Fruit fly (Drosophila melanogaster) whole organism, embryonic: ENCODE data around the gene Pvr.

Experiments
- Adf1 ChIP-seq: fragments of 200-800 bp; sonication (Bioruptor generic); IDR thresholded peaks from 2 replicates; pipeline ENCODE4 v1.3.6; 2022; ENCODE audit warnings: missing biosample characterization, missing genetic modification characterization
- Bgb ChIP-seq: fragments of 200-800 bp; sonication (Bioruptor generic); IDR thresholded peaks from 2 replicates; pipeline ENCODE4 v1.3.6; 2022; ENCODE audit warnings: missing biosample characterization, missing genetic modification characterization; ENCODE audit not compliant: partially characterized antibody
- BtbVII ChIP-seq: fragments of 200-800 bp; sonication (Bioruptor generic); optimal IDR thresholded peaks from 3 replicates; lab custom pipeline; 2017; ENCODE audit warnings: missing biosample characterization, mild to moderate bottlenecking, missing genetic modification characterization
- CG10209 ChIP-seq: fragments of 200-800 bp; sonication (Bioruptor generic); optimal IDR thresholded peaks from 3 replicates; lab custom pipeline; 2017; ENCODE audit warnings: missing biosample characterization, mild to moderate bottlenecking, missing genetic modification characterization, missing genetic modification reagents
- CG10267 ChIP-seq: fragments of 200-800 bp; sonication (Bioruptor generic); optimal IDR thresholded peaks from 2 replicates; lab custom pipeline; 2018; ENCODE audit warnings: missing biosample characterization, mild to moderate bottlenecking, missing genetic modification characterization, moderate library complexity
- CG12236 ChIP-seq: fragments of 200-800 bp; sonication (Bioruptor generic); optimal IDR thresholded peaks from 2 replicates; lab custom pipeline; 2016; ENCODE audit warnings: missing biosample characterization, missing genetic modification characterization
- CG12744 ChIP-seq: fragments of 200-800 bp; sonication (Bioruptor generic); optimal IDR thresholded peaks from 2 replicates; lab custom pipeline; 2016; ENCODE audit warnings: missing biosample characterization, missing genetic modification characterization
- CG12942 ChIP-seq: fragments of 200-800 bp; sonication (Bioruptor generic); optimal IDR thresholded peaks from 3 replicates; lab custom pipeline; 2016; ENCODE audit warnings: missing biosample characterization, missing genetic modification characterization
- CG13287 ChIP-seq: fragments of 200-800 bp; sonication (Bioruptor generic); IDR thresholded peaks from 2 replicates; pipeline ENCODE4 v1.3.6; 2022; ENCODE audit warnings: missing biosample characterization, missing genetic modification characterization; ENCODE audit not compliant: partially characterized antibody
- CG14710 ChIP-seq: fragments of 200-800 bp; sonication (Bioruptor generic); optimal IDR thresholded peaks from 3 replicates; lab custom pipeline; 2019; ENCODE audit warnings: missing biosample characterization, mild to moderate bottlenecking, missing genetic modification characterization, moderate library complexity
- CG14860 ChIP-seq: fragments of 200-800 bp; sonication (Bioruptor generic); IDR thresholded peaks from 3 replicates; pipeline ENCODE4 v1.3.6; 2022; ENCODE audit warnings: missing biosample characterization, missing genetic modification characterization; ENCODE audit not compliant: partially characterized antibody
- CG15269 ChIP-seq: fragments of 200-800 bp; sonication (Bioruptor generic); optimal IDR thresholded peaks from 2 replicates; lab custom pipeline; 2018; ENCODE audit warnings: missing biosample characterization, mild to moderate bottlenecking, missing genetic modification characterization, moderate library complexity
- CG15479 ChIP-seq: fragments of 200-800 bp; sonication (Bioruptor generic); optimal IDR thresholded peaks from 3 replicates; lab custom pipeline; 2019; ENCODE audit warnings: missing biosample characterization, mild to moderate bottlenecking, missing genetic modification characterization, moderate library complexity
- CG15514 ChIP-seq: fragments of 200-800 bp; sonication (Bioruptor generic); optimal IDR thresholded peaks from 3 replicates; lab custom pipeline; 2017; ENCODE audit warnings: missing biosample characterization, missing genetic modification characterization, mild to moderate bottlenecking, moderate library complexity, missing genetic modification reagents
- CG15601 ChIP-seq: fragments of 200-800 bp; sonication (Bioruptor generic); optimal IDR thresholded peaks from 3 replicates; lab custom pipeline; 2019; ENCODE audit warnings: missing biosample characterization, mild to moderate bottlenecking, missing genetic modification characterization, moderate library complexity
- CG18011 ChIP-seq: fragments of 200-800 bp; sonication (Bioruptor generic); optimal IDR thresholded peaks from 2 replicates; lab custom pipeline; 2017; ENCODE audit warnings: missing biosample characterization, missing genetic modification characterization, mild to moderate bottlenecking, moderate library complexity, missing genotype
- CG3163 ChIP-seq: fragments of 200-800 bp; sonication (Bioruptor generic); optimal IDR thresholded peaks from 3 replicates; lab custom pipeline; 2016; ENCODE audit warnings: missing biosample characterization, missing genetic modification characterization
- CG33213 ChIP-seq: fragments of 200-800 bp; sonication (Bioruptor generic); optimal IDR thresholded peaks from 3 replicates; lab custom pipeline; 2016; ENCODE audit warnings: missing biosample characterization, missing genetic modification characterization
- CG33557 ChIP-seq: fragments of 200-800 bp; sonication (Bioruptor generic); optimal IDR thresholded peaks from 2 replicates; lab custom pipeline; 2019; ENCODE audit warnings: missing biosample characterization, mild to moderate bottlenecking, missing genetic modification characterization, moderate library complexity
- CG3726 ChIP-seq: fragments of 200-800 bp; sonication (Bioruptor generic); IDR thresholded peaks from 3 replicates; pipeline ENCODE4, ENCODE4 v1.3.6; 2022; ENCODE audit warnings: missing biosample characterization, missing genetic modification characterization
- CG4820 ChIP-seq: fragments of 200-800 bp; sonication (Bioruptor generic); optimal IDR thresholded peaks from 3 replicates; lab custom pipeline; 2016; ENCODE audit warnings: missing biosample characterization, missing genetic modification characterization
- CG4854 ChIP-seq: fragments of 200-800 bp; sonication (Bioruptor generic); optimal IDR thresholded peaks from 2 replicates; lab custom pipeline; 2016; ENCODE audit warnings: missing biosample characterization, missing genetic modification characterization, inconsistent platforms
- CG6791 ChIP-seq: fragments of 200-800 bp; sonication (Bioruptor generic); IDR thresholded peaks from 3 replicates; pipeline ENCODE4 v1.3.6; 2022; ENCODE audit warnings: missing biosample characterization, missing genetic modification characterization; ENCODE audit not compliant: partially characterized antibody
- CG9876 ChIP-seq: fragments of 200-800 bp; sonication (Bioruptor generic); optimal IDR thresholded peaks from 2 replicates; lab custom pipeline; 2016; ENCODE audit warnings: missing biosample characterization, missing genetic modification characterization
- Dad ChIP-seq: fragments of 200-800 bp; sonication (Bioruptor generic); optimal IDR thresholded peaks from 3 replicates; lab custom pipeline; 2016; ENCODE audit warnings: missing biosample characterization, missing genetic modification characterization
- Dbx ChIP-seq: fragments of 200-800 bp; sonication (Bioruptor generic); IDR thresholded peaks from 3 replicates; pipeline ENCODE4 v1.3.6; 2022; ENCODE audit warnings: missing biosample characterization, missing genetic modification characterization
- Jarid2 ChIP-seq: fragments of 200-800 bp; sonication (Bioruptor generic); optimal IDR thresholded peaks from 3 replicates; lab custom pipeline; 2017; ENCODE audit warnings: mild to moderate bottlenecking, missing biosample characterization, missing genetic modification reagents, missing genetic modification characterization
- Rfx ChIP-seq: fragments of 200-800 bp; sonication (Bioruptor generic); IDR thresholded peaks from 2 replicates; pipeline ENCODE4 v1.3.6; 2022; ENCODE audit warnings: missing biosample characterization, missing genetic modification characterization
- Rx ChIP-seq: fragments of 200-800 bp; sonication (Bioruptor generic); IDR thresholded peaks from 2 replicates; pipeline ENCODE4 v1.3.6; 2022; ENCODE audit warnings: missing biosample characterization, missing genetic modification characterization
- Scr ChIP-seq: fragments of 200-800 bp; sonication (Bioruptor generic); IDR thresholded peaks from 2 replicates; pipeline ENCODE4 v1.3.6; 2022; ENCODE audit warnings: missing biosample characterization, missing genetic modification characterization; ENCODE audit not compliant: partially characterized antibody
- Sin3A ChIP-seq: fragments of >200 bp; optimal IDR thresholded peaks from 2 replicates; lab custom pipeline; 2018
- Stat92E ChIP-seq, 3 experiments: fragments of >200 bp in 2 of 3; fragments of 200-800 bp in 1 of 3; sonication (Bioruptor generic) in 1 of 3; optimal IDR thresholded peaks; 2 replicates each; lab custom pipeline; 2017 to 2019; ENCODE audit warnings: missing biosample characterization in 3 of 3, missing genetic modification characterization in 3 of 3, mild to moderate bottlenecking in 1 of 3, moderate library complexity in 1 of 3
- bab2 ChIP-seq: fragments of 200-800 bp; sonication (Bioruptor generic); optimal IDR thresholded peaks from 2 replicates; lab custom pipeline; 2016; ENCODE audit warnings: missing biosample characterization, missing genetic modification characterization
- chm ChIP-seq: fragments of 200-800 bp; sonication (Bioruptor generic); IDR thresholded peaks from 2 replicates; pipeline ENCODE4 v1.3.6; 2022; ENCODE audit warnings: missing biosample characterization, missing genetic modification characterization
- ci ChIP-seq: fragments of 200-800 bp; sonication (Bioruptor generic); IDR thresholded peaks from 3 replicates; pipeline ENCODE4 v1.3.6; 2022; ENCODE audit warnings: missing biosample characterization, missing genetic modification characterization
- gfzf ChIP-seq: fragments of 200-800 bp; sonication (Bioruptor generic); optimal IDR thresholded peaks from 2 replicates; lab custom pipeline; 2016; ENCODE audit warnings: missing biosample characterization, mild to moderate bottlenecking, missing genetic modification characterization, moderate library complexity
- hb ChIP-seq: fragments of 200-800 bp; sonication (Bioruptor generic); IDR thresholded peaks from 3 replicates; pipeline ENCODE4 v1.3.6; 2022; ENCODE audit warnings: missing biosample characterization, missing genetic modification characterization; ENCODE audit not compliant: partially characterized antibody
- hbn ChIP-seq: fragments of 200-800 bp; sonication (Bioruptor generic); IDR thresholded peaks from 2 replicates; pipeline ENCODE4 v1.3.6; 2022; ENCODE audit warnings: missing biosample characterization, missing genetic modification characterization; ENCODE audit not compliant: partially characterized antibody
- hkb ChIP-seq, 2 experiments: fragments of 200-800 bp in 1 of 2; fragments of >200 bp in 1 of 2; sonication (Bioruptor generic) in 1 of 2; IDR thresholded peaks in 1 of 2; optimal IDR thresholded peaks in 1 of 2; 2 replicates each; pipeline versions ENCODE4 v1.3.6 to Lab custom; 2017 to 2022; ENCODE audit warnings: missing biosample characterization in 1 of 2, missing genetic modification characterization in 1 of 2
- lbe ChIP-seq: fragments of 200-800 bp; sonication (Bioruptor generic); optimal IDR thresholded peaks from 2 replicates; lab custom pipeline; 2016; ENCODE audit warnings: missing biosample characterization, mild to moderate bottlenecking, missing genetic modification characterization
- lilli ChIP-seq: fragments of 200-800 bp; sonication (Bioruptor generic); optimal IDR thresholded peaks from 3 replicates; lab custom pipeline; 2016; ENCODE audit warnings: missing biosample characterization, missing genetic modification characterization
- nerfin-2 ChIP-seq: fragments of 200-800 bp; sonication (Bioruptor generic); IDR thresholded peaks from 2 replicates; pipeline ENCODE4 v1.3.6; 2022; ENCODE audit warnings: missing biosample characterization, missing genetic modification characterization; ENCODE audit not compliant: partially characterized antibody
- otp ChIP-seq: fragments of 200-800 bp; sonication (Bioruptor generic); IDR thresholded peaks from 3 replicates; pipeline ENCODE4, ENCODE4 v1.3.6; 2022; ENCODE audit warnings: missing biosample characterization, missing genetic modification characterization
- row ChIP-seq: fragments of 200-800 bp; sonication (Bioruptor generic); IDR thresholded peaks from 3 replicates; pipeline ENCODE4 v1.3.6; 2022; ENCODE audit warnings: missing biosample characterization, missing genetic modification characterization
- sna ChIP-seq: fragments of 200-800 bp; sonication (Bioruptor generic); IDR thresholded peaks from 2 replicates; pipeline ENCODE4 v1.3.6; 2022; ENCODE audit warnings: missing biosample characterization, missing genetic modification characterization; ENCODE audit not compliant: partially characterized antibody
- stwl ChIP-seq: fragments of 200-800 bp; sonication (Bioruptor generic); optimal IDR thresholded peaks from 3 replicates; lab custom pipeline; 2018; ENCODE audit warnings: missing biosample characterization, mild to moderate bottlenecking, missing genetic modification characterization, moderate library complexity
- unc-4 ChIP-seq: fragments of 200-800 bp; sonication (Bioruptor generic); IDR thresholded peaks from 2 replicates; pipeline ENCODE4 v1.3.6; 2022; ENCODE audit warnings: missing biosample characterization, missing genetic modification characterization; ENCODE audit not compliant: partially characterized antibody
- vvl ChIP-seq: fragments of 200-800 bp; sonication (Bioruptor generic); IDR thresholded peaks from 2 replicates; pipeline ENCODE4 v1.3.6; 2022; ENCODE audit warnings: missing biosample characterization, missing genetic modification characterization

Pvr gene

DNA sequence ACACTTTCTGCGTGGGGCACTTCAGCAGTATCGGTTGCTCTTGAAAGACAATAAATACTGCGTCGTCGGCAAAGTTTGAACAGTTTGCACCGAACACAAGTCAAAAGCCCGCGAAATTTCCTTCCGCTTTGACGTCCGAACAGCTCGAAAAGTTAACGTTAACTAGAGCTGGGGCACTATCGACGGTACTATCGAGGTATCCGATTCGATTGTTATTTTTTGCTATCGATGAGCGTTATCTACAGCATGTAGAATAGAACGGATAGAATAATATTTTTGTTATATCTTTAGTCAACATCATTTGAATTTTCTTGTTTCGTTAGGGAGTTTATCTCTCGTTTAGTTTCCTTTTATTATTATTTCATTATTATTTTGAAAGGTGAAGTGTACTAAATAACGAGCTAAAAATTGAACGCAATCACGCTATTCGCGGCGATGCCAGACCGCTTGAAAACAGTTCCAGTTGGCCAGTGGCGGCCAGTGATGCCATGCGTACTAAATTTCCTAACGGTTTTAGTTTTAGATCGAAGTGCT is at the start of gene Pvr:
Pvr (minus strand) TSS at position 167 of the 534 bp plus-strand sequence.
- TF ChIP-seq CG4820 (GFP tag; lab: Kevin White, UChicago) (no peak), CG12942 (no peak), sna (GFP tag; lab: Robert Waterston, UW) (peak; percentile 96), vvl (peak; percentile 31; the same call in 1 of the 2 replicates), gfzf (GFP tag; lab: Kevin White, UChicago) (peak; percentile 12), Jarid2 (peak; percentile 88), CG18011 (GFP tag; lab: Kevin White, UChicago) (no peak), CG33557 (GFP tag; lab: Kevin White, UChicago) (peak; percentile 6), Adf1 (GFP tag; lab: Robert Waterston, UW) (peak; percentile 21; the same call in 1 of the 2 replicates), BtbVII (peak; percentile 18), otp (GFP tag; lab: Robert Waterston, UW) (0 out of 3 replicates have a peak, but pooled peaks have one; percentile 8), stwl (tag; lab: Kevin White, UChicago) (peak; percentile 94), CG6791 (peak; percentile 95), CG10209 (no peak), Bgb (GFP tag; lab: Robert Waterston, UW) (peak; percentile 97), bab2 (GFP tag; lab: Kevin White, UChicago) (no peak), ci (peak; percentile 17; the same call in 1 of the 3 replicates), CG33213 (peak; percentile 40), nerfin-2 (GFP tag; lab: Robert Waterston, UW) (peak; percentile 89), hkb (optimal IDR thresholded peaks at IDR 0.05; lab: Kevin White, UChicago) (peak; percentile 77), hkb (GFP tag; IDR thresholded peaks at IDR 0.05; lab: Robert Waterston, UW) (no peak), Dad (peak; percentile 23), CG15269 (tag; lab: Kevin White, UChicago) (no peak), CG13287 (peak; percentile 96), CG15601 (tag; lab: Kevin White, UChicago) (peak; percentile 80), CG9876 (GFP tag; lab: Kevin White, UChicago) (no peak), CG14860 (GFP tag; lab: Robert Waterston, UW) (peak; percentile 94), CG15479 (no peak), CG14710 (tag; lab: Kevin White, UChicago) (peak; percentile 86), Sin3A (lab: Kevin White, UChicago) (peak; percentile 82), Stat92E (GFP tag; optimal IDR thresholded peaks at IDR 0.05; lab: Kevin White, UChicago) (peak in 1 of 3 experiments; percentile 59), CG10267 (tag; lab: Kevin White, UChicago) (peak; percentile 42), CG4854 (no peak), hbn (GFP tag; lab: Robert Waterston, UW) (peak; percentile 96), Dbx (GFP tag; lab: Robert Waterston, UW) (peak; percentile 22; the same call in 1 of the 3 replicates), CG12744 (GFP tag; lab: Kevin White, UChicago) (no peak), Rfx (peak; percentile 26; the same call in 1 of the 2 replicates), Rx (no peak), row (GFP tag; lab: Robert Waterston, UW) (peak; percentile 35; the same call in 1 of the 3 replicates), CG12236 (no peak), unc-4 (GFP tag; lab: Robert Waterston, UW) (peak; percentile 94), CG15514 (peak; percentile 71), lilli (GFP tag; lab: Kevin White, UChicago) (peak; percentile 24), hb (peak; percentile 89), lbe (GFP tag; lab: Kevin White, UChicago) (peak; percentile 32), chm (no peak), CG3163 (GFP tag; lab: Kevin White, UChicago) (no peak), CG3726 (GFP tag; lab: Robert Waterston, UW) (no peak), Scr (GFP tag; lab: Robert Waterston, UW) (peak; percentile 93)
